Worm (Caenorhabditis elegans): ENCODE results near the gene deg-1.

Gene deg-1

DNA sequence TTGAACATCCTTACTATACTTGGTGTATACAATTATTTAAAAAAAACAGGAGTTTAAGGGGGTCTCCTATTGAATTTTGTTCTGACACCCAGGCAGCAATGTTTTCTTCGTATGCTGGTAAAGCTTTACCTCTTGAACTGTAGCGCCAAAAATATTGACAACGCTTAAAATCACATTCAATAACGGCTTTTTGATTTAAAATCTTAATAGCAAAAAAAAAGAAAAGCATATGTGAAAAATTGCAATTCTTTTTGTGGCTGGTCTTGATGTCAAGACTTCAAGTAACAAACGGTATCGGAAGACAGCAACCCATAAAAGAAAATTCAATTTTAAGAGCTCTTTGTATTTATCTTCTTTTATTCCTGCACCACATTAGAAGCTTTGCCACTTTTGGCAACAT, 29.0 kb downstream of the deg-1 start:
- TF ChIP-seq aha-1 (tag): peak; percentile 91
- no peak for TF ChIP-seq daf-19 (GFP tag; conservative IDR thresholded peaks at IDR 0.05)

DNA sequence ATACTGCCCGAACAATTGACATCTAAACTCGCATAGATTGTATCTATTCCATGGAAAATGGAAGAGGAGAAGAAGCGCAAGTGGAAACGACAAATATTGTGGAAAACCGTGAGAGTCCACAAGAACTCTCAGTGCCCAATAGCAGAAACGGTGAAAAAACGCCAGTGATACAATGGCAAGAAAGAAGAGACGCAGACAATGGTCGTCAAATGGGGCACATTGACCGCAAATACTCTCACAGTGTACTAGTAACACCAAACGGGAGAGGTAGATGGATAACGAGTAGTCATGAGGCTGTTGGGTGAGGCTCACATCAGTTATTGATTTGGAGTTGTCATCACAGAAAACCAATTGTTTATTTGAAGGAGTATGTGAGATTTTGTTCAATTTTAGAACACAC, 29.5 kb downstream of the deg-1 start, which contains the start of gene ZK154.4:
TSS of gene ZK154.4 (minus strand) at position 27 of the 400 bp plus-strand sequence.
- peak; percentile 34 for TF ChIP-seq jun-1 (tag; optimal IDR thresholded peaks at IDR 0.05)
- peak in 1 of 2 experiments; percentile 63 for TF ChIP-seq lsy-2 (tag; optimal IDR thresholded peaks at IDR 0.05)
- no peak for TF ChIP-seq ZK546.5 (tag; optimal IDR thresholded peaks at IDR 0.05)
- TF ChIP-seq nhr-77 (tag; optimal IDR thresholded peaks at IDR 0.05): peak; percentile 24
- TF ChIP-seq nhr-41 (GFP tag; IDR thresholded peaks at IDR 0.05): no peak
- no peak for TF ChIP-seq lim-7 (GFP tag; IDR thresholded peaks at IDR 0.05)
- no peak for TF ChIP-seq ctbp-1 (GFP tag; IDR thresholded peaks at IDR 0.05)
- TF ChIP-seq hmg-1.1 (GFP tag; IDR thresholded peaks at IDR 0.05): peak; percentile 55
- TF ChIP-seq ZK337.2 (GFP tag; IDR thresholded peaks at IDR 0.05): no peak
- TF ChIP-seq sdz-12 (GFP tag; optimal IDR thresholded peaks at IDR 0.05): no peak
- TF ChIP-seq unc-39 (tag; optimal IDR thresholded peaks at IDR 0.05): no peak
- no peak for TF ChIP-seq dmd-9 (GFP tag; IDR thresholded peaks at IDR 0.05)
- no peak for TF ChIP-seq zag-1 (tag; optimal IDR thresholded peaks at IDR 0.05)
- TF ChIP-seq mes-2 (tag; optimal IDR thresholded peaks at IDR 0.05; ENCODE audit: poor library complexity, severe bottlenecking): peak; percentile 64
- TF ChIP-seq hlh-30 (tag; optimal IDR thresholded peaks at IDR 0.05; ENCODE audit: insufficient read depth): peak; percentile 82
- TF ChIP-seq unc-62 (GFP tag; optimal IDR thresholded peaks at IDR 0.05 in 1 of 2): peak in 1 of 2 experiments; percentile 94
- TF ChIP-seq unc-62 (tag; optimal IDR thresholded peaks at IDR 0.05): no peak
- TF ChIP-seq fkh-10 (GFP tag; optimal IDR thresholded peaks at IDR 0.05): no peak
- no peak for TF ChIP-seq lin-15B (tag; optimal IDR thresholded peaks at IDR 0.05)
- TF ChIP-seq daf-16 (GFP tag; optimal IDR thresholded peaks at IDR 0.05): no peak
- TF ChIP-seq daf-16 (tag; optimal IDR thresholded peaks at IDR 0.05): peak; percentile 23
- peak; percentile 44 for TF ChIP-seq hlh-11 (tag; optimal IDR thresholded peaks at IDR 0.05)
- no peak for TF ChIP-seq hif-1 (tag; optimal IDR thresholded peaks at IDR 0.05)
- peak; percentile 33; the same call in 1 of the 2 replicates for TF ChIP-seq egl-43 (GFP tag; IDR thresholded peaks at IDR 0.05)
- TF ChIP-seq cey-2 (tag; optimal IDR thresholded peaks at IDR 0.05; ENCODE audit: borderline replicate concordance, insufficient read depth): no peak
- TF ChIP-seq nhr-6 (tag; optimal IDR thresholded peaks at IDR 0.05): peak; percentile 60
- peak; percentile 43 for TF ChIP-seq dpl-1 (GFP tag; optimal IDR thresholded peaks at IDR 0.05)
- TF ChIP-seq D1046.2 (GFP tag; IDR thresholded peaks at IDR 0.05): no peak
- peak; percentile 58 for TF ChIP-seq dve-1 (tag; optimal IDR thresholded peaks at IDR 0.05; ENCODE audit: insufficient read depth)
- TF ChIP-seq nhr-28 (tag; optimal IDR thresholded peaks at IDR 0.05): no peak
- no peak for TF ChIP-seq Y5F2A.4 (GFP tag; optimal IDR thresholded peaks at IDR 0.05)
- TF ChIP-seq Y105C5A.15 (GFP tag; IDR thresholded peaks at IDR 0.05): no peak
- TF ChIP-seq pha-4 (GFP tag; IDR thresholded peaks at IDR 0.05): no peak
- TF ChIP-seq pha-4 (tag; optimal IDR thresholded peaks at IDR 0.05): peak; percentile 87
- no peak for TF ChIP-seq F44E2.7 (GFP tag; IDR thresholded peaks at IDR 0.05)
- no peak for TF ChIP-seq snpc-4 (tag; optimal IDR thresholded peaks at IDR 0.05)
- no peak for TF ChIP-seq gei-8 (GFP tag; optimal IDR thresholded peaks at IDR 0.05)
- no peak for TF ChIP-seq nhr-42 (GFP tag; IDR thresholded peaks at IDR 0.05)
- peak; percentile 60 for TF ChIP-seq mep-1 (tag; optimal IDR thresholded peaks at IDR 0.05)
- peak; percentile 50 for TF ChIP-seq rbr-2 (tag; optimal IDR thresholded peaks at IDR 0.05)
- TF ChIP-seq dmd-6 (GFP tag; IDR thresholded peaks at IDR 0.05): 0 out of 2 replicates have a peak, but pooled peaks have one; percentile 20
- no peak for TF ChIP-seq mdt-29 (GFP tag; IDR thresholded peaks at IDR 0.05)
- TF ChIP-seq nhr-76 (tag; optimal IDR thresholded peaks at IDR 0.05): no peak
- no peak for TF ChIP-seq ceh-44 (GFP tag; IDR thresholded peaks at IDR 0.05)
